Worm (Caenorhabditis elegans): Measurements from ENCODE around the gene F42H10.6.

The F42H10.6 gene

DNA sequence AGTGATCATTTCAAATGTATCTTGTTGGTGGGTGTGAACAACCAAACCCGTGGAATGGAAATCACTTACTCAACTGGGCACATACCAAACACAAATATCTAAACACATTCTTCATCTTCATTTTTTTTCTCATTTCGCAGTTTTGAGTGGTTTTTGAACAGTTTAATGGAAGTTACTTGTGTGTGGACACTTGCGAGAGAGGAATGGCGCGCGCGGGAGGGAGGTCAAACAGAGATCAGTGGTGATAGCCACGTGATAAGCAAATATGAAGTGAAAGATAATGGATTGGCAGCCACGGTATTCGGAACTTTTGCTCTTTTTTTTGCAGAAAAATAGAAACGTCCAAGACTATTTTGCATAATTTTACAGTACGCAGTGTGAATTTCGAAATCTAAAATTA, 40.3 kb upstream of the F42H10.6 start (continued):
- TF ChIP-seq dpl-1 (GFP tag; optimal IDR thresholded peaks at IDR 0.05) (no peak), ama-1 (optimal IDR thresholded peaks at IDR 0.05) (no peak), efl-1 (optimal IDR thresholded peaks at IDR 0.05) (no peak), efl-1 (GFP tag; optimal IDR thresholded peaks at IDR 0.05 in 1 of 2) (peak in 1 of 2 experiments; percentile 82), ces-1 (GFP tag; optimal IDR thresholded peaks at IDR 0.05) (no peak), lir-3 (tag; optimal IDR thresholded peaks at IDR 0.05; ENCODE audit: poor library complexity) (no peak), ceh-90 (tag; optimal IDR thresholded peaks at IDR 0.05) (no peak)

DNA sequence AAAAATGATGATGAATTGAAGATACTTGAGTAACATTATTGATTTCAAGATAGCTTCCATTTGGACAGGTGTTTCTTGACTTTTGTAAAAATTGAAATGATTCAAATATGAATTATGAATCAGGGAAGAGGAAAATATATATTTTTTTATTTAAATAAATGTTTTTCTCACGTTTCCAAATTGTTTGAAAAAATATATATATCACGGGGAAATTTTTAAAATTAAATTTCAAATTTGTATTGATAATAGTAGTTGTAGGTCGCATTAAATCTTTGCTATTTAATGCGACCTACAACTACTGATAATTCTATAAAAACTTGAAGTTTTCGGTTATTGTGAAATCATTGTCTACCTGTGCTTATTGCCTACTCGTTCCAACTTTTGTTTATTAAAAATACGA, 39.6 kb upstream of the F42H10.6 start, which contains the start of gene ZC21.8:
Gene ZC21.8, minus strand, starts transcription at position 101 of the 400 bp plus-strand sequence.
- no peak for TF ChIP-seq lsy-2 (tag; optimal IDR thresholded peaks at IDR 0.05)
- no peak for TF ChIP-seq unc-98 (GFP tag; IDR thresholded peaks at IDR 0.05)
- no peak for TF ChIP-seq sox-4 (tag; optimal IDR thresholded peaks at IDR 0.05)
- no peak for TF ChIP-seq blmp-1 (tag; optimal IDR thresholded peaks at IDR 0.05)
- no peak for TF ChIP-seq nhr-76 (tag; optimal IDR thresholded peaks at IDR 0.05)
- TF ChIP-seq nhr-77 (tag; optimal IDR thresholded peaks at IDR 0.05): no peak
- no peak for TF ChIP-seq aly-2 (tag; optimal IDR thresholded peaks at IDR 0.05)
- no peak for TF ChIP-seq lin-15B (tag; optimal IDR thresholded peaks at IDR 0.05)
- no peak for TF ChIP-seq aha-1 (tag; optimal IDR thresholded peaks at IDR 0.05)
- TF ChIP-seq ceh-8 (GFP tag; optimal IDR thresholded peaks at IDR 0.05): no peak
- no peak for TF ChIP-seq egl-13 (tag; optimal IDR thresholded peaks at IDR 0.05)
- no peak for TF ChIP-seq ceh-90 (tag; optimal IDR thresholded peaks at IDR 0.05)
- no peak for TF ChIP-seq elt-2 (tag; optimal IDR thresholded peaks at IDR 0.05)
- TF ChIP-seq nhr-47 (tag; optimal IDR thresholded peaks at IDR 0.05): no peak

- TF ChIP-seq aly-2 (tag; optimal IDR thresholded peaks at IDR 0.05) (peak; percentile 34), efl-1 (optimal IDR thresholded peaks at IDR 0.05) (no peak), efl-1 (GFP tag; optimal IDR thresholded peaks at IDR 0.05 in 1 of 2) (peak in 1 of 2 experiments; percentile 44), mef-2 (tag; optimal IDR thresholded peaks at IDR 0.05) (no peak)
These were observed 38.7 kb upstream of the F42H10.6 start for ce11 chrIII:8518990-8519389.

DNA sequence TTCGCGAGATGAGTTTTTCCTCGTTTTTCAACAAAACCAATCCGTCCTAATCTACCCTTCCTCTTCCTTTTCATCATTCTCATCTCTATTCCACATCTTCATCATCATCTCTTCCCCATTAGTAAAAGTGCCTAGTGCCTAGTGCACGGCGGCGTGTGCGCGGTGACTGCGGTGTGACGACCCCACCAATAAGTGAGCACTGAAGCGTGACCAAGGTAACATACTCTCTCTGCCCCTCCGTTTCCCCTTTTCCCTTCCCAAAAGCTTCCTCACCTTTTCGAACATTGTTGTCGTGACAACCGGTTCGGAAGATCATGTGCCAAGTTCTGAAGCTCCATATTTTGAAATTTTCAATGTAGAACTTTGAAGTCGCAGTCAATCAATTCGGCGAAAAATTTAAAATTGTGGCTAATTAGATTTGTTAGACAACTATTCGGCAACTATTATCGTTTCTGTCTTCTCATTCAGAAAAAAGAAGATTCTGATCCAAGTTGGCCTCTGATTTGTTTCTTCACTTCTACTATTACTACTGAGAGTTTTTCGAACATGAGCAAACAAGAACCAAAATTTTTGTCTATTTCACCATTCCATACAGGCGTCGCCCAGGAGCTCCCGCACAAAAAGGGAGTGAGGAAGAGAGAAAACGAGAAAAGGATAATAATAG, 32.2 kb upstream of the F42H10.6 start:
- TF ChIP-seq dsc-1 (tag; optimal IDR thresholded peaks at IDR 0.05) (peak; percentile 5), nhr-47 (tag; optimal IDR thresholded peaks at IDR 0.05) (no peak), nhr-85 (tag) (peak; percentile 72), fkh-8 (tag; optimal IDR thresholded peaks at IDR 0.05) (peak; percentile 60), ceh-90 (tag; optimal IDR thresholded peaks at IDR 0.05) (no peak), efl-1 (optimal IDR thresholded peaks at IDR 0.05) (no peak), efl-1 (GFP tag; optimal IDR thresholded peaks at IDR 0.05 in 1 of 2) (peak in 1 of 2 experiments; percentile 80)

DNA sequence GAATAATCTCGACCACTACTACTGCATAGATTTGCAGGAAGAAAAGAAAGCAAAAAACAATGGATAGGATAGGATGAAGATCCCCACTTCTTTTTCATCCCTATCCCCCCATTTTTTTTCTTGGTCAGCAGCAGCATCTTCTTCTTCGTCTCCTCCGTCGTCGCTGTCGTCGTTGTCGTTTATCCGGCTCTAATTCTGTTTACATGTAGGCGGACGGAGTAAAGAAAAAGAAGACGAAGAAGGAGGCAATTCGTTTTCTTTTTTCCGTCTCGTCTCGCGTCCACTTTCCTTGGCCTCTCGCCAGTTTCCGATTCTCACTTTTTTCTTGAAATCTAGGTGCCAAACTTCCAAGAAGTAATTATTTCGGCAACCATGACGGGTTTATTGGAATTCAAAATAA, 31.5 kb upstream of the F42H10.6 start:
- no peak for TF ChIP-seq nhr-77 (tag; optimal IDR thresholded peaks at IDR 0.05)
- TF ChIP-seq pax-3 (tag; optimal IDR thresholded peaks at IDR 0.05): no peak
- no peak for TF ChIP-seq hpl-2 (GFP tag; optimal IDR thresholded peaks at IDR 0.05)
- no peak for TF ChIP-seq ceh-88 (GFP tag; IDR thresholded peaks at IDR 0.05)
- TF ChIP-seq dpl-1 (GFP tag; optimal IDR thresholded peaks at IDR 0.05): no peak
- no peak for TF ChIP-seq C16A3.4 (tag; optimal IDR thresholded peaks at IDR 0.05)
- no peak for TF ChIP-seq unc-98 (GFP tag; IDR thresholded peaks at IDR 0.05)
- TF ChIP-seq ama-1 (optimal IDR thresholded peaks at IDR 0.05): no peak
- TF ChIP-seq ets-5 (GFP tag; IDR thresholded peaks at IDR 0.05): no peak
- TF ChIP-seq nhr-11 (tag; optimal IDR thresholded peaks at IDR 0.05): no peak
- TF ChIP-seq snu-23 (GFP tag; optimal IDR thresholded peaks at IDR 0.05): no peak
- no peak for TF ChIP-seq aha-1 (tag; optimal IDR thresholded peaks at IDR 0.05)
- no peak for TF ChIP-seq unc-130 (tag; optimal IDR thresholded peaks at IDR 0.05)
- TF ChIP-seq lin-14 (GFP tag; optimal IDR thresholded peaks at IDR 0.05): peak; percentile 63
- no peak for TF ChIP-seq snpc-4 (tag; optimal IDR thresholded peaks at IDR 0.05)
- no peak for TF ChIP-seq zag-1 (tag; optimal IDR thresholded peaks at IDR 0.05)
- TF ChIP-seq sptf-1 (tag; optimal IDR thresholded peaks at IDR 0.05): no peak
- peak in 1 of 3 experiments; percentile 18 for TF ChIP-seq ceh-82 (tag; optimal IDR thresholded peaks at IDR 0.05)
- no peak for TF ChIP-seq nhr-85 (tag)
- TF ChIP-seq ceh-63 (GFP tag; optimal IDR thresholded peaks at IDR 0.05): no peak
- TF ChIP-seq ces-1 (GFP tag; optimal IDR thresholded peaks at IDR 0.05): no peak
- no peak for TF ChIP-seq mef-2 (tag; optimal IDR thresholded peaks at IDR 0.05)
- TF ChIP-seq blmp-1 (tag; optimal IDR thresholded peaks at IDR 0.05): peak; percentile 40
- peak; percentile 87 for TF ChIP-seq fkh-10 (GFP tag; optimal IDR thresholded peaks at IDR 0.05)
- TF ChIP-seq swsn-7 (tag; optimal IDR thresholded peaks at IDR 0.05): peak; percentile 6
- no peak for TF ChIP-seq lsy-2 (tag; optimal IDR thresholded peaks at IDR 0.05)
- peak; percentile 41 for TF ChIP-seq nhr-71 (tag; optimal IDR thresholded peaks at IDR 0.05)
- TF ChIP-seq mab-9 (GFP tag; IDR thresholded peaks at IDR 0.05): no peak
- no peak for TF ChIP-seq lin-13 (GFP tag; optimal IDR thresholded peaks at IDR 0.05)
- TF ChIP-seq dsc-1 (tag; optimal IDR thresholded peaks at IDR 0.05): no peak
- TF ChIP-seq ceh-90 (tag; optimal IDR thresholded peaks at IDR 0.05): no peak
